Worm (Caenorhabditis elegans): ENCODE measurements around the gene srz-82.

DNA sequence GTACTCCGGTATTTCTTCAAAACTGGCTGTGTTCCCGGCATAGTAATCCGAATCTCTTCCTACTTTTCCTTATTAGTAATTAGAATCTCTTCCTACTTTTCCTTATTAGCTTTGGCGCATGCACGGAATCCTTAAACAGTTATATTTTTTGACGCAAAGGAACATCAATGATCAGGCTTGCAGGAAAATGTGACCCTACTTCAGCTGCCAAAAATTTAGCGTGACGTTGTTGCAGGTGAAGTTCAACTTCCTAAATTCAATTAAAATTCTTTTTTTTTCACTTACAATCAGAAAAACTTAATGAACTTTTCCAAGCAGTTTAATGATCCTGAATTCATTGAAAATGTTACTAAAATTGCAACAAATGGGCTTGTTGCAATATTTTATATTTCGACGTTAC lies 10.6 kb downstream of the srz-82 start, which contains the start of gene srz-79:
- no peak for TF ChIP-seq pag-3 (tag; optimal IDR thresholded peaks at IDR 0.05; ENCODE audit: borderline replicate concordance)
- TF ChIP-seq fkh-10 (GFP tag; optimal IDR thresholded peaks at IDR 0.05), result no peak
- TF ChIP-seq che-1 (tag; optimal IDR thresholded peaks at IDR 0.05), result no peak
- no peak for TF ChIP-seq tbx-2 (tag; optimal IDR thresholded peaks at IDR 0.05)
- no peak for TF ChIP-seq nfya-1 (tag; optimal IDR thresholded peaks at IDR 0.05)
- TF ChIP-seq odd-2 (tag; optimal IDR thresholded peaks at IDR 0.05), result no peak
- no peak for TF ChIP-seq nhr-11 (tag; optimal IDR thresholded peaks at IDR 0.05)
- TF ChIP-seq pha-4 (tag; optimal IDR thresholded peaks at IDR 0.05), result no peak
- no peak for TF ChIP-seq F13H6.1 (tag; optimal IDR thresholded peaks at IDR 0.05)
- no peak for TF ChIP-seq mec-3 (tag; optimal IDR thresholded peaks at IDR 0.05; ENCODE audit: borderline replicate concordance)
